Fruit fly (Drosophila melanogaster): ENCODE measurements around the gene CG3281.

The CG3281 gene

DNA sequence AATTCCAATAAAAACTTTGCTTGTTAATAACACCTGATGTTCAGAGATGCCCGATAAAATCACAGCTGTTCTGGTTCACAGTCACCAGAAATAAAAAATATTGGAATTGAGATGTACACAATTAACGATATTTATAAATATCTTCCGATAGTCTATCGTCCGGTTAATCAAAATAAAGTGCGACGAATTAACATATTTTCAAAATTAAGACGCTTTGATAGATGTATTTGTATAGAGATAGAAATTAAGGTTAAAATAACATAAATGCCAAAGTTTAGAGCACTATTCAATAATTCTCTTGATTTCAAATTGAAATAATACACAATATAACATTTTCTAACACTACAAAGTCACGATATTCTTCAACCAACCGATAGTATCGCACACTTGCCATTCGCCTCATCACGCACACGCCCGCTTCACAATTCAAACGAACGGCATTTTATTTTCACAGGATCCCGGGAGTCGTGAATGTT, at the start of gene CG3281, which contains the start of gene aurA (continued):
- no peak for TF ChIP-seq Blimp-1 (GFP tag; optimal IDR thresholded peaks at IDR 0.05)
- no peak for TF ChIP-seq chm (GFP tag; IDR thresholded peaks at IDR 0.05)
- TF ChIP-seq nmo (GFP tag; optimal IDR thresholded peaks at IDR 0.05): peak; percentile 88
- no peak for TF ChIP-seq Drgx (GFP tag; IDR thresholded peaks at IDR 0.05)
- no peak for TF ChIP-seq Hand (GFP tag; optimal IDR thresholded peaks at IDR 0.05)
- TF ChIP-seq CG3838 (GFP tag; optimal IDR thresholded peaks at IDR 0.05): peak; percentile 14
- TF ChIP-seq Aef1 (GFP tag; IDR thresholded peaks at IDR 0.05): peak; percentile 57
- peak; percentile 46 for TF ChIP-seq CG12104 (GFP tag; optimal IDR thresholded peaks at IDR 0.05)
- TF ChIP-seq CG6813 (GFP tag; optimal IDR thresholded peaks at IDR 0.05): no peak
- no peak; the same call in 1 of the 3 replicates for TF ChIP-seq CG34422 (GFP tag; IDR thresholded peaks at IDR 0.05)
- no peak for TF ChIP-seq CG15479 (GFP tag; optimal IDR thresholded peaks at IDR 0.05)
- TF ChIP-seq CG13775 (GFP tag; optimal IDR thresholded peaks at IDR 0.05): peak; percentile 77
- peak; percentile 45 for TF ChIP-seq Nf-YB (GFP tag; optimal IDR thresholded peaks at IDR 0.05)
- TF ChIP-seq en (GFP tag; optimal IDR thresholded peaks at IDR 0.05): no peak
- TF ChIP-seq kay (GFP tag; optimal IDR thresholded peaks at IDR 0.05): peak; percentile 64
- no peak for TF ChIP-seq CG14667 (GFP tag; IDR thresholded peaks at IDR 0.05)
- TF ChIP-seq ash1 (GFP tag; optimal IDR thresholded peaks at IDR 0.05): no peak
- TF ChIP-seq usp (GFP tag; optimal IDR thresholded peaks at IDR 0.05): no peak
- no peak for TF ChIP-seq CG2875 (GFP tag; optimal IDR thresholded peaks at IDR 0.05)
- TF ChIP-seq Med (GFP tag): peak; percentile 94
- peak; percentile 19; the same call in 1 of the 2 replicates for TF ChIP-seq HLH3B (GFP tag; IDR thresholded peaks at IDR 0.05)
- peak; percentile 36 for TF ChIP-seq Mes4 (GFP tag; optimal IDR thresholded peaks at IDR 0.05)
- TF ChIP-seq Trl (optimal IDR thresholded peaks at IDR 0.05): peak in 1 of 2 experiments; percentile 8
- TF ChIP-seq Trl (GFP tag; optimal IDR thresholded peaks at IDR 0.05): peak; percentile 74
- TF ChIP-seq aop (GFP tag; IDR thresholded peaks at IDR 0.05): no peak
- peak; percentile 65 for TF ChIP-seq ken (GFP tag; IDR thresholded peaks at IDR 0.05)
- peak; percentile 73 for TF ChIP-seq tx (GFP tag; optimal IDR thresholded peaks at IDR 0.05)
- TF ChIP-seq NC2α (GFP tag; optimal IDR thresholded peaks at IDR 0.05): peak; percentile 14
- peak; percentile 76 for TF ChIP-seq slou (GFP tag; optimal IDR thresholded peaks at IDR 0.05)
- no peak for TF ChIP-seq run (tag; optimal IDR thresholded peaks at IDR 0.05)
- no peak for TF ChIP-seq fru (optimal IDR thresholded peaks at IDR 0.05)
- TF ChIP-seq H15 (GFP tag; IDR thresholded peaks at IDR 0.05): peak; percentile 38; the same call in 1 of the 3 replicates
- no peak for TF ChIP-seq CG4854 (GFP tag; optimal IDR thresholded peaks at IDR 0.05)
- peak; percentile 82 for TF ChIP-seq CG9817 (tag; optimal IDR thresholded peaks at IDR 0.05)
- no peak for TF ChIP-seq CG6654 (GFP tag; optimal IDR thresholded peaks at IDR 0.05)
- TF ChIP-seq CG4282 (GFP tag; optimal IDR thresholded peaks at IDR 0.05): peak; percentile 36
- no peak for TF ChIP-seq Optix (GFP tag; IDR thresholded peaks at IDR 0.05)
- TF ChIP-seq Mrtf (GFP tag; IDR thresholded peaks at IDR 0.05): no peak
- no peak for TF ChIP-seq toy (GFP tag; IDR thresholded peaks at IDR 0.05)
- peak; percentile 25; the same call in 1 of the 2 replicates for TF ChIP-seq ranshi (GFP tag; IDR thresholded peaks at IDR 0.05)
- no peak for TF ChIP-seq GATAe (GFP tag; conservative IDR thresholded peaks at IDR 0.05)
- TF ChIP-seq psq (GFP tag; optimal IDR thresholded peaks at IDR 0.05): peak; percentile 49
- peak; percentile 50; the same call in 1 of the 3 replicates for TF ChIP-seq CG11695 (GFP tag; IDR thresholded peaks at IDR 0.05)
- TF ChIP-seq fd102C (GFP tag; optimal IDR thresholded peaks at IDR 0.05): no peak
- peak; percentile 66 for TF ChIP-seq slp2 (GFP tag; optimal IDR thresholded peaks at IDR 0.05)
- peak; percentile 77 for TF ChIP-seq CG10543 (GFP tag; optimal IDR thresholded peaks at IDR 0.05)
- no peak for TF ChIP-seq ro (GFP tag; IDR thresholded peaks at IDR 0.05)
- peak; percentile 91; the same call in 1 of the 2 replicates for TF ChIP-seq nerfin-2 (GFP tag; IDR thresholded peaks at IDR 0.05; ENCODE audit: partially characterized antibody)
- TF ChIP-seq CG31224 (GFP tag; IDR thresholded peaks at IDR 0.05): peak; percentile 18; the same call in 1 of the 2 replicates
- TF ChIP-seq CG13287 (GFP tag; IDR thresholded peaks at IDR 0.05; ENCODE audit: partially characterized antibody): peak; percentile 97
- no peak for TF ChIP-seq Adf1 (GFP tag; IDR thresholded peaks at IDR 0.05)
- TF ChIP-seq CG1602 (GFP tag; optimal IDR thresholded peaks at IDR 0.05): peak; percentile 78
